Worm (Caenorhabditis elegans) whole organism, L1 larva: ENCODE measurements around the gene srd-56.
A peak's percentile ranks its signal among the peaks of the same experiment; 100 is the strongest.

Source experiments
- C34B4.2 ChIP-seq: sonication (generic microtip); optimal IDR thresholded peaks from 2 replicates; lab custom pipeline; 2017; ENCODE audit warnings: mild to moderate bottlenecking, missing genetic modification characterization, missing compliant biosample characterization
- aha-1 ChIP-seq: fragments of 150-350 bp; optimal IDR thresholded peaks from 2 replicates; lab custom pipeline; 2014; ENCODE audit warnings: missing biosample characterization, missing genetic modification characterization
- blmp-1 ChIP-seq: fragments of 150-350 bp; optimal IDR thresholded peaks from 2 replicates; lab custom pipeline; 2014; ENCODE audit warnings: missing biosample characterization, missing genetic modification characterization
- ceh-63 ChIP-seq: fragments of 200-800 bp; sonication (Bioruptor generic); optimal IDR thresholded peaks from 2 replicates; lab custom pipeline; 2018; ENCODE audit warnings: mild to moderate bottlenecking, missing genetic modification characterization, missing compliant biosample characterization
- ces-1 ChIP-seq: fragments of 150-350 bp; optimal IDR thresholded peaks from 2 replicates; lab custom pipeline; 2014; ENCODE audit warnings: missing biosample characterization, missing genetic modification reagents, missing genetic modification characterization
- efl-3 ChIP-seq: fragments of 200-800 bp; sonication (Bioruptor generic); optimal IDR thresholded peaks from 2 replicates; lab custom pipeline; 2018; ENCODE audit warnings: mild to moderate bottlenecking, missing genetic modification characterization, missing compliant biosample characterization
- elt-2 ChIP-seq: sonication (generic microtip); optimal IDR thresholded peaks from 2 replicates; lab custom pipeline; 2016; ENCODE audit warnings: missing genetic modification characterization, mild to moderate bottlenecking, inconsistent platforms, missing compliant biosample characterization, missing genetic modification reagents
- hlh-4 ChIP-seq: sonication (generic microtip); optimal IDR thresholded peaks from 2 replicates; lab custom pipeline; 2016; ENCODE audit warnings: mild to moderate bottlenecking, missing genetic modification characterization, missing compliant biosample characterization
- irx-1 ChIP-seq: sonication (generic microtip); optimal IDR thresholded peaks from 2 replicates; lab custom pipeline; 2016; ENCODE audit warnings: missing genetic modification characterization, missing compliant biosample characterization
- lin-13 ChIP-seq: fragments of 150-350 bp; optimal IDR thresholded peaks from 2 replicates; lab custom pipeline; 2014; ENCODE audit warnings: missing biosample characterization, missing genetic modification reagents, missing genetic modification characterization
- lin-35 ChIP-seq, 2 experiments: fragments of 150-350 bp; optimal IDR thresholded peaks; 2 replicates each; lab custom pipeline; 2014; ENCODE audit warnings: missing biosample characterization in 2 of 2, missing genetic modification characterization in 2 of 2, missing genetic modification reagents in 2 of 2
- lir-3 ChIP-seq: sonication (generic microtip); optimal IDR thresholded peaks from 2 replicates; lab custom pipeline; 2016; ENCODE audit warnings: mild to moderate bottlenecking, missing genetic modification characterization, moderate library complexity, missing compliant biosample characterization; ENCODE audit not compliant: poor library complexity
- mab-9 ChIP-seq: fragments of 200-800 bp; sonication (Bioruptor generic); IDR thresholded peaks from 2 replicates; pipeline ENCODE4 v1.3.6; 2022; ENCODE audit warnings: missing genetic modification reagents, missing genetic modification characterization, missing compliant biosample characterization
- mdl-1 ChIP-seq, 2 experiments: fragments of 150-350 bp; optimal IDR thresholded peaks; 2 replicates each; lab custom pipeline; 2014 to 2017; ENCODE audit warnings: missing biosample characterization in 2 of 2, missing genetic modification characterization in 2 of 2, inconsistent platforms in 1 of 2
- mep-1 ChIP-seq: fragments of 150-350 bp; optimal IDR thresholded peaks from 2 replicates; lab custom pipeline; 2014; ENCODE audit warnings: missing biosample characterization, missing genetic modification characterization
- nhr-19 ChIP-seq: fragments of 200-800 bp; sonication (Bioruptor generic); conservative IDR thresholded peaks from 2 replicates; pipeline ENCODE4 v1.3.6; 2022; ENCODE audit warnings: missing genetic modification characterization, missing compliant biosample characterization
- nhr-20 ChIP-seq: sonication (generic microtip); optimal IDR thresholded peaks from 2 replicates; lab custom pipeline; 2016; ENCODE audit warnings: mild to moderate bottlenecking, missing genetic modification characterization, missing compliant biosample characterization
- nhr-71 ChIP-seq: sonication (generic microtip); optimal IDR thresholded peaks from 2 replicates; lab custom pipeline; 2016; ENCODE audit warnings: mild to moderate bottlenecking, missing genetic modification characterization, moderate library complexity, missing compliant biosample characterization
- nhr-76 ChIP-seq: sonication (generic microtip); optimal IDR thresholded peaks from 2 replicates; lab custom pipeline; 2017; ENCODE audit warnings: missing biosample characterization, missing genetic modification characterization
- nhr-77 ChIP-seq: fragments of 150-350 bp; optimal IDR thresholded peaks from 2 replicates; lab custom pipeline; 2014; ENCODE audit warnings: missing biosample characterization, missing genetic modification characterization
- nhr-90 ChIP-seq: sonication (generic microtip); optimal IDR thresholded peaks from 2 replicates; lab custom pipeline; 2016; ENCODE audit warnings: mild to moderate bottlenecking, missing genetic modification characterization, missing compliant biosample characterization; ENCODE audit not compliant: poor library complexity
- pax-3 ChIP-seq: fragments of 200-800 bp; sonication (Bioruptor generic); optimal IDR thresholded peaks from 2 replicates; lab custom pipeline; 2018; ENCODE audit warnings: mild to moderate bottlenecking, missing genetic modification characterization, moderate library complexity, missing compliant biosample characterization
- snu-23 ChIP-seq: sonication (generic microtip); optimal IDR thresholded peaks from 2 replicates; lab custom pipeline; 2016; ENCODE audit warnings: missing genetic modification characterization, missing compliant biosample characterization
- sox-4 ChIP-seq: sonication (generic microtip); optimal IDR thresholded peaks from 2 replicates; lab custom pipeline; 2016; ENCODE audit warnings: missing genetic modification characterization, missing compliant biosample characterization
- sup-37 ChIP-seq: fragments of 200-800 bp; sonication (Bioruptor generic); optimal IDR thresholded peaks from 2 replicates; lab custom pipeline; 2018; ENCODE audit warnings: mild to moderate bottlenecking, missing genetic modification characterization, missing compliant biosample characterization
- unc-130 ChIP-seq: fragments of 150-350 bp; optimal IDR thresholded peaks from 2 replicates; lab custom pipeline; 2017; ENCODE audit warnings: missing biosample characterization, missing genetic modification characterization, inconsistent platforms
- unc-30 ChIP-seq: sonication (generic microtip); optimal IDR thresholded peaks from 2 replicates; lab custom pipeline; 2017; ENCODE audit warnings: missing biosample characterization, missing genetic modification characterization
- unc-98 ChIP-seq: fragments of 200-800 bp; sonication (Bioruptor generic); IDR thresholded peaks from 2 replicates; pipeline ENCODE4 v1.3.6; 2022; ENCODE audit warnings: missing genetic modification characterization, missing compliant biosample characterization
- xbp-1 ChIP-seq: sonication (generic microtip); optimal IDR thresholded peaks from 2 replicates; lab custom pipeline; 2016; ENCODE audit warnings: missing genetic modification characterization, missing compliant biosample characterization
- zip-4 ChIP-seq: fragments of 200-800 bp; sonication (Bioruptor generic); optimal IDR thresholded peaks from 2 replicates; lab custom pipeline; 2018; ENCODE audit warnings: mild to moderate bottlenecking, missing genetic modification characterization, moderate library complexity, missing compliant biosample characterization

Gene srd-56

DNA sequence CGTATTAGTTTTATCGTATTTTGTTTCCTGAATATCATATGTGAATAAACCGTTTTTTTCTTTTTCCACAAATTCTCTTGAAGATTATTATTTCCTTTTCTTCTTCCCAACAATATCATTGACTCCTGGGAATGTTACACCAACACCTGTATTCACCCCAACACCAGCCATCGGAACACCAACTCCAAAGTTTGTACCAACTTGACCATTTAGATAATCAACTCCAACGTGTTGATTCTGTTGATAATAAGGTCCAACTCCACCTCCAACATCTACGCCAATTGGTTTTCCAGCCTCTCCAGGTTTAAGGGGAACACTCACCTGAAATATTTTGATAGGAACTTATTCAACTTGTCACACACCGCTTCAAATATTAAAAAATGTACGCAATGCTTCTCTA lies 5.6 kb downstream of the srd-56 start:
- TF ChIP-seq ceh-63 (GFP tag; lab: Kevin White, UChicago), result no peak
- 0 out of 2 replicates have a peak, but pooled peaks have one; percentile 6 for TF ChIP-seq nhr-19 (GFP tag; lab: Robert Waterston, UW)

DNA sequence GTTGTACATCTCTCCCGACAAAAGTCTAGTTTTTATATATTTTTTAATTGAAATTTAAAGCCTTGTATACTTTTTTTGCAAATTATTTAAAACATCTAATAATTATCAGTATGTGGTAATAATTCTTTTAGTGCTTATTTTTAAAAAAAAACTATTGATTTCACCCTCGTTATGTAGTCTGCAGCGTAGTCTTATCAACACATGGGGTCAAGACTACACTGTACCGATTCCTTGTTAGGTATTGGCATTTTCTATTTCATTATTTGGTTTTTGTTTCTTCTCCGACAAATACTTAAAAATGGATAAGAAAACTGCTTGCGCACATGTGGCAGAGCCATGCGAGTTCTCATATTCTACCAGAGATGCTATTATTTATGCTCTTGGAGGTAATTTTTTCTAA lies 7.0 kb downstream of the srd-56 start, which contains the start of gene maoc-1:
Gene maoc-1, plus strand, starts transcription at position 237 of the 400 bp plus-strand sequence.
- no peak for TF ChIP-seq irx-1 (tag; lab: Kevin White, UChicago)
- peak; percentile 6 for TF ChIP-seq elt-2 (tag; lab: Kevin White, UChicago)
- no peak for TF ChIP-seq nhr-77
- peak; percentile 5 for TF ChIP-seq blmp-1 (tag; lab: Kevin White, UChicago)
- peak; percentile 36 for TF ChIP-seq nhr-20
- TF ChIP-seq lin-35 (GFP tag; optimal IDR thresholded peaks at IDR 0.05; lab: Kevin White, UChicago), result peak in 1 of 2 experiments; percentile 18

- TF ChIP-seq mdl-1 (tag; optimal IDR thresholded peaks at IDR 0.05; lab: Kevin White, UChicago) (no peak), xbp-1 (tag; lab: Kevin White, UChicago) (no peak), unc-30 (no peak), snu-23 (no peak), zip-4 (GFP tag; lab: Kevin White, UChicago) (no peak), elt-2 (tag; lab: Kevin White, UChicago) (no peak), efl-3 (GFP tag; lab: Kevin White, UChicago) (no peak), nhr-19 (GFP tag; lab: Robert Waterston, UW) (no peak), aha-1 (tag; lab: Kevin White, UChicago) (no peak), C34B4.2 (tag; lab: Kevin White, UChicago) (no peak), nhr-77 (no peak), lin-13 (GFP tag; lab: Kevin White, UChicago) (no peak), nhr-71 (no peak), mep-1 (tag; lab: Kevin White, UChicago) (no peak), sup-37 (GFP tag; lab: Kevin White, UChicago) (no peak), mab-9 (no peak), pax-3 (no peak), nhr-90 (tag; lab: Kevin White, UChicago) (no peak)
Measured at ce11 chrII:7195541-7195940, 7.5 kb downstream of the srd-56 start, which contains the start of gene acdh-12. Gene acdh-12, minus strand, starts transcription at chrII:7195641.

DNA sequence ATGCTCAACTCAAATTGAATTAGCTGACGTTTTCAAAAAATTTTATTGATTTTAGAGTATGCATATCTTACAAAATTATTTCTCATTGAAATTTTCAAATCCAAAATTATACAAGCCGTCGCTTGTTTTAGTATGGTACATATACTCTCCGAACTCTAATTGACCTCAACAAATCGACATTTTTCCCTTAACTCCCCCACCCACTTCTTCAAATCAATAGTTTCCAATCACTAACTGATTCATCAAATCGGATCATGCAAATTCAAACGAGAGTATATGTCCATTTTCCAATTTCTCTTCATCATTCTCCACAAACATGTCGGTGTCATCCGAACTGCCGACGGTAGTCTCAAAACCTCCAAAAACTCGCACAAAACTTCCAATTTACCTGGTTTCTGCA lies 13.9 kb downstream of the srd-56 start, which contains the start of gene E04F6.4:
Gene E04F6.4, plus strand, starts transcription at position 301 of the 400 bp plus-strand sequence.
- TF ChIP-seq nhr-76 (tag; lab: Kevin White, UChicago), result no peak

DNA sequence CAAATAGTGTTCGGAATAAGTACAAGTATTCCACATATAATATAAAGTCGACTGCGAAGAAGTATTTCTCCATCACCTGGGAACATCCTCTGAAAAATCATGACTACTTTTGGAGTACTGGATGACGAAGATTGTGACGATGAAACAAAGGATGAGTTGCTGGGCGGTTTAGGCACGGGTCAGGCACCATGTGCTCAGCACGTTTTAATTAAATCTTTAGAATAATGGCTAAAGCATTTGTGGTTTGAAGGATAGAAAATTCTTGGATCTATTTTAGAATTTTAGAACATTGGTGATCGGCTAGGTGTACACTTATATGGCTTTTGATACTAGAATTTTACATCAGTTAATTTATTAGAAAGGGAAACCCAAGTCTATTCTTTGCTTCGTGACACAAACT lies 15.9 kb downstream of the srd-56 start, which contains the start of gene C27H5.6:
Gene C27H5.6, minus strand, starts transcription at position 101 of the 400 bp plus-strand sequence.
- TF ChIP-seq nhr-19 (GFP tag; lab: Robert Waterston, UW) (no peak), lir-3 (tag; lab: Kevin White, UChicago) (peak; percentile 34)

- no peak for TF ChIP-seq unc-130
- no peak for TF ChIP-seq hlh-4 (tag; lab: Kevin White, UChicago)
- TF ChIP-seq nhr-90 (tag; lab: Kevin White, UChicago), result no peak
- no peak for TF ChIP-seq xbp-1 (tag; lab: Kevin White, UChicago)
- TF ChIP-seq unc-98 (GFP tag; lab: Robert Waterston, UW), result no peak
- TF ChIP-seq sox-4 (tag; lab: Kevin White, UChicago), result no peak
- TF ChIP-seq ces-1, result no peak
- TF ChIP-seq nhr-20, result no peak
Measured at ce11 chrII:7186117-7186516, 16.9 kb downstream of the srd-56 start.
